Worm (Caenorhabditis elegans) whole organism, mixed stage, embryonic: ENCODE results near the gene Y38H6C.25.

ENCODE experiments used
- ces-1 ChIP-seq: fragments of 150-350 bp; optimal IDR thresholded peaks from 2 replicates; lab custom pipeline; 2014; ENCODE audit warnings: missing biosample characterization, missing genetic modification reagents, missing genetic modification characterization
- elt-3 ChIP-seq: fragments of 150-350 bp; optimal IDR thresholded peaks from 2 replicates; lab custom pipeline; 2014; ENCODE audit warnings: missing biosample characterization, missing genetic modification characterization
- nhr-12 ChIP-seq: fragments of 150-350 bp; optimal IDR thresholded peaks from 2 replicates; lab custom pipeline; 2014; ENCODE audit warnings: missing biosample characterization, missing genetic modification characterization
- nhr-76 ChIP-seq: sonication (generic microtip); optimal IDR thresholded peaks from 2 replicates; lab custom pipeline; 2017; ENCODE audit warnings: missing biosample characterization, missing genetic modification characterization
- snpc-4 ChIP-seq: fragments of 150-350 bp; optimal IDR thresholded peaks from 2 replicates; lab custom pipeline; 2014; ENCODE audit warnings: missing biosample characterization, missing genetic modification characterization
- unc-120 ChIP-seq: sonication (generic microtip); optimal IDR thresholded peaks from 2 replicates; lab custom pipeline; 2017; ENCODE audit warnings: missing genetic modification characterization, missing compliant biosample characterization; ENCODE audit not compliant: poor library complexity, severe bottlenecking
- unc-39 ChIP-seq: fragments of 150-350 bp; optimal IDR thresholded peaks from 2 replicates; lab custom pipeline; 2014; ENCODE audit warnings: missing biosample characterization, missing genetic modification characterization

- TF ChIP-seq nhr-76 (tag; lab: Kevin White, UChicago): no peak
- TF ChIP-seq elt-3 (tag; lab: Kevin White, UChicago): no peak
- no peak for TF ChIP-seq unc-39 (tag; lab: Kevin White, UChicago)
- TF ChIP-seq ces-1: no peak
- TF ChIP-seq nhr-12 (tag; lab: Kevin White, UChicago): no peak
- TF ChIP-seq unc-120 (tag; lab: Kevin White, UChicago): no peak
- no peak for TF ChIP-seq snpc-4 (tag; lab: Kevin White, UChicago)
Measured at ce11 chrV:20544610-20545009, 25.6 kb downstream of the Y38H6C.25 start.
